Fruit fly (Drosophila melanogaster) whole organism: ENCODE data around the gene CG8915.

Experiments
- EcR ChIP-seq, 2 experiments: fragments of >200 bp; optimal IDR thresholded peaks; 2 replicates each; lab custom pipeline; 2017; ENCODE audit warnings: missing biosample characterization in 2 of 2, missing genetic modification characterization in 2 of 2, missing genetic modification reagents in 2 of 2
- pan ChIP-seq: fragments of >200 bp; optimal IDR thresholded peaks from 2 replicates; lab custom pipeline; 2017

DNA sequence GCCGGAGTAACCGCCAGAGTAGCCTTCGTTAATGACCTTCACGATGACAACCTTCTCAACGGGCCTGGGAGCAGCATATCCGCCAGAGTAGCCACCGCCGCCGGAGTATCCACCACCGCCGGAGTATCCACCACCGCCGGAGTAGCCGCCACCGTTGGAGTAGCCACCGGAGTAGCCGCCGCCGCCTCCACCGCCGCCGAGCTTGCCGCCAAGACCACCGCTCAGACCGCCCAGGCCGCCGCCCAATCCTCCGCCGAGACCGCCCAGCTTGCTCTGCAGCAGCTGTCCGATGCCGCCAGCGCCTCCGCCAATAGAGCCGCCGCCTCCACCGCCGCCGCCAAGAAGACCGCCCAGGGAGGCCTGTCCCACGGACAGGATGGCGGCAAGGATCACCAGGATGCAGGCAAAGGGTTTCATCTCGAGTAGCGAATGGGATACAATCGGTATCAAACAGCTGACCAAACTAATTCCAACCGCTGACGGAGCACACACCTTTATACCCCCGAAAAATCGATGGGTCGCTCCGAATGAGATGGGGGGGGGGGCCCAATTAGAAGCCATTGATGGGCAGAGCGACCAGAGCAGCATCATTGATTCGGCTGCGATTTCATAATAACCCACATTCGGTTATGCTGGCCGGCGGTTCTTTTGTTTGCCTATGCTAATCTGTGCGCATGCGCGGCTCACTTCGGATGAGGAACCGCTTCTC lies 18.7 kb downstream of the CG8915 start:
- TF ChIP-seq pan (lab: Kevin White, UChicago) = no peak
- TF ChIP-seq EcR (GFP tag; optimal IDR thresholded peaks at IDR 0.05; lab: Kevin White, UChicago) = no peak
